Worm (Caenorhabditis elegans) whole organism, young adult: ENCODE data around the gene knl-3.

Experiments
- C06A6.2 ChIP-seq: fragments of 200-800 bp; sonication (Bioruptor generic); conservative IDR thresholded peaks from 2 replicates; pipeline ENCODE4 v1.3.6; 2022; ENCODE audit warnings: missing genetic modification characterization, missing compliant biosample characterization
- C17E4.6 ChIP-seq: fragments of 200-800 bp; sonication (Bioruptor generic); IDR thresholded peaks from 2 replicates; pipeline ENCODE4 v1.3.6; 2022; ENCODE audit warnings: missing genetic modification reagents, missing genetic modification characterization, missing compliant biosample characterization
- D2030.7 ChIP-seq: fragments of 200-800 bp; sonication (Bioruptor generic); IDR thresholded peaks from 2 replicates; pipeline ENCODE4 v1.3.6; 2022; ENCODE audit warnings: missing genetic modification reagents, missing genetic modification characterization, missing compliant biosample characterization
- F23B12.7 ChIP-seq: sonication (generic microtip); optimal IDR thresholded peaks from 2 replicates; lab custom pipeline; 2017; ENCODE audit warnings: missing genetic modification characterization, mild to moderate bottlenecking, missing compliant biosample characterization, antibody characterized with exemption, moderate library complexity; ENCODE audit not compliant: insufficient read depth
- F33H1.4 ChIP-seq: fragments of 200-800 bp; sonication (Bioruptor generic); IDR thresholded peaks from 2 replicates; pipeline ENCODE4 v1.3.6; 2022; ENCODE audit warnings: missing genetic modification reagents, missing genetic modification characterization, missing compliant biosample characterization
- F55B11.4 ChIP-seq: sonication (generic microtip); optimal IDR thresholded peaks from 2 replicates; lab custom pipeline; 2016; ENCODE audit warnings: missing compliant biosample characterization, missing genetic modification characterization, borderline replicate concordance; ENCODE audit not compliant: insufficient read depth
- F57A8.1 ChIP-seq: fragments of 200-800 bp; sonication (Bioruptor generic); optimal IDR thresholded peaks from 2 replicates; lab custom pipeline; 2018; ENCODE audit warnings: mild to moderate bottlenecking, missing genetic modification characterization, moderate library complexity, missing compliant biosample characterization
- K11D2.4 ChIP-seq: fragments of 200-800 bp; sonication (Bioruptor generic); IDR thresholded peaks from 2 replicates; pipeline ENCODE4 v1.3.6; 2022; ENCODE audit warnings: missing genetic modification reagents, missing genetic modification characterization, missing compliant biosample characterization
- K12H6.12 ChIP-seq: fragments of 200-800 bp; sonication (Bioruptor generic); optimal IDR thresholded peaks from 2 replicates; lab custom pipeline; 2018; ENCODE audit warnings: mild to moderate bottlenecking, missing genetic modification characterization, missing compliant biosample characterization
- T07F8.4 ChIP-seq: sonication (generic microtip); optimal IDR thresholded peaks from 2 replicates; lab custom pipeline; 2016; ENCODE audit warnings: mild to moderate bottlenecking, missing genetic modification characterization, moderate library complexity, missing compliant biosample characterization
- Y53F4B.3 ChIP-seq: fragments of 200-800 bp; sonication (Bioruptor generic); IDR thresholded peaks from 2 replicates; pipeline ENCODE4 v1.3.6; 2022; ENCODE audit warnings: missing genetic modification reagents, missing genetic modification characterization, missing compliant biosample characterization
- Y53G8AR.9 ChIP-seq: fragments of 200-800 bp; sonication (Bioruptor generic); conservative IDR thresholded peaks from 2 replicates; pipeline ENCODE4 v1.3.6; 2022; ENCODE audit warnings: missing genetic modification reagents, missing genetic modification characterization, missing compliant biosample characterization
- Y67H2A.10 ChIP-seq: fragments of 200-800 bp; sonication (Bioruptor generic); conservative IDR thresholded peaks from 2 replicates; pipeline ENCODE4 v1.3.6; 2022; ENCODE audit warnings: missing genetic modification reagents, missing genetic modification characterization, missing compliant biosample characterization
- aptf-3 ChIP-seq: fragments of 200-800 bp; sonication (Bioruptor generic); IDR thresholded peaks from 2 replicates; pipeline ENCODE4 v1.3.6; 2022; ENCODE audit warnings: missing genetic modification characterization, missing compliant biosample characterization
- atf-7 ChIP-seq: sonication (generic microtip); optimal IDR thresholded peaks from 2 replicates; lab custom pipeline; 2017; ENCODE audit warnings: mild to moderate bottlenecking, missing genetic modification characterization, missing compliant biosample characterization
- athp-1 ChIP-seq: sonication (generic microtip); optimal IDR thresholded peaks from 2 replicates; lab custom pipeline; 2017; ENCODE audit warnings: mild to moderate bottlenecking, missing genetic modification characterization, missing compliant biosample characterization
- attf-3 ChIP-seq: fragments of 200-800 bp; sonication (Bioruptor generic); conservative IDR thresholded peaks from 2 replicates; pipeline ENCODE4 v1.3.6; 2022; ENCODE audit warnings: missing genetic modification reagents, missing genetic modification characterization, missing compliant biosample characterization
- ceh-27 ChIP-seq: fragments of 200-800 bp; sonication (Bioruptor generic); optimal IDR thresholded peaks from 2 replicates; lab custom pipeline; 2018; ENCODE audit warnings: mild to moderate bottlenecking, missing genetic modification characterization, moderate library complexity, missing compliant biosample characterization
- ceh-58 ChIP-seq: fragments of 200-800 bp; sonication (Bioruptor generic); IDR thresholded peaks from 2 replicates; pipeline ENCODE4 v1.3.6; 2022; ENCODE audit warnings: missing genetic modification characterization, missing compliant biosample characterization
- die-1 ChIP-seq: sonication (generic microtip); optimal IDR thresholded peaks from 2 replicates; lab custom pipeline; 2016; ENCODE audit warnings: missing genotype, mild to moderate bottlenecking, missing genetic modification characterization, missing compliant biosample characterization
- dpff-1 ChIP-seq: sonication (generic microtip); optimal IDR thresholded peaks from 2 replicates; lab custom pipeline; 2017; ENCODE audit warnings: mild to moderate bottlenecking, missing genetic modification characterization, missing compliant biosample characterization
- egl-44 ChIP-seq: fragments of 200-800 bp; sonication (Bioruptor generic); IDR thresholded peaks from 2 replicates; pipeline ENCODE4 v1.3.6; 2022; ENCODE audit warnings: missing genetic modification reagents, missing genetic modification characterization, missing compliant biosample characterization
- fkh-3 ChIP-seq: sonication (generic microtip); optimal IDR thresholded peaks from 2 replicates; lab custom pipeline; 2016; ENCODE audit warnings: mild to moderate bottlenecking, missing genetic modification characterization, missing compliant biosample characterization
- hmg-1.2 ChIP-seq: fragments of 200-800 bp; sonication (Bioruptor generic); IDR thresholded peaks from 2 replicates; pipeline ENCODE4 v1.3.6; 2022; ENCODE audit warnings: missing genetic modification reagents, missing genetic modification characterization, missing compliant biosample characterization
- hmg-20 ChIP-seq: fragments of 200-800 bp; sonication (Bioruptor generic); IDR thresholded peaks from 2 replicates; pipeline ENCODE4 v1.3.6; 2022; ENCODE audit warnings: missing genetic modification reagents, missing genetic modification characterization, missing compliant biosample characterization
- hrde-1 ChIP-seq: sonication (generic microtip); optimal IDR thresholded peaks from 2 replicates; lab custom pipeline; 2016; ENCODE audit warnings: missing genetic modification characterization, mild to moderate bottlenecking, missing compliant biosample characterization, moderate library complexity, missing genotype, missing genetic modification reagents, borderline replicate concordance
- let-607 ChIP-seq, 2 experiments: fragments of 200-800 bp in 1 of 2; sonication (Bioruptor generic) in 1 of 2; sonication (generic microtip) in 1 of 2; optimal IDR thresholded peaks; 2 replicates each; lab custom pipeline; 2016 to 2018; ENCODE audit warnings: mild to moderate bottlenecking in 2 of 2, missing compliant biosample characterization in 2 of 2, missing genetic modification characterization in 2 of 2, moderate library complexity in 2 of 2, missing genotype in 1 of 2
- lin-26 ChIP-seq: fragments of 200-800 bp; sonication (Bioruptor generic); IDR thresholded peaks from 2 replicates; pipeline ENCODE4 v1.3.6; 2022; ENCODE audit warnings: missing genetic modification reagents, missing genetic modification characterization, missing compliant biosample characterization
- lin-40 ChIP-seq: sonication (generic microtip); optimal IDR thresholded peaks from 2 replicates; lab custom pipeline; 2016; ENCODE audit warnings: missing genetic modification characterization, mild to moderate bottlenecking, missing compliant biosample characterization, missing genotype, missing genetic modification reagents
- lin-54 ChIP-seq: fragments of 200-800 bp; sonication (Bioruptor generic); optimal IDR thresholded peaks from 2 replicates; lab custom pipeline; 2018; ENCODE audit warnings: mild to moderate bottlenecking, missing genetic modification characterization, missing compliant biosample characterization
- lsl-1 ChIP-seq: fragments of 200-800 bp; sonication (Bioruptor generic); optimal IDR thresholded peaks from 2 replicates; lab custom pipeline; 2018; ENCODE audit warnings: mild to moderate bottlenecking, missing genetic modification characterization, moderate library complexity, missing compliant biosample characterization
- nfya-2 ChIP-seq: fragments of 200-800 bp; sonication (Bioruptor generic); IDR thresholded peaks from 2 replicates; pipeline ENCODE4 v1.3.6; 2022; ENCODE audit warnings: missing genetic modification reagents, missing genetic modification characterization, missing compliant biosample characterization
- nhr-179 ChIP-seq: sonication (generic microtip); optimal IDR thresholded peaks from 2 replicates; lab custom pipeline; 2016; ENCODE audit warnings: mild to moderate bottlenecking, missing genetic modification characterization, missing compliant biosample characterization
- nhr-27 ChIP-seq: fragments of 200-800 bp; sonication (Bioruptor generic); optimal IDR thresholded peaks from 2 replicates; lab custom pipeline; 2018; ENCODE audit warnings: mild to moderate bottlenecking, missing genetic modification characterization, moderate library complexity, missing compliant biosample characterization
- nhr-80 ChIP-seq: sonication (generic microtip); optimal IDR thresholded peaks from 2 replicates; lab custom pipeline; 2016; ENCODE audit warnings: missing genetic modification characterization, missing compliant biosample characterization
- pha-4 ChIP-seq: fragments of 150-350 bp; sonication (generic microtip); optimal IDR thresholded peaks from 2 replicates; lab custom pipeline; 2014; ENCODE audit warnings: missing biosample characterization, missing genetic modification reagents, missing genetic modification characterization
- rec-8 ChIP-seq, 2 experiments: sonication (generic microtip); optimal IDR thresholded peaks; 2 replicates each; lab custom pipeline; 2016; ENCODE audit warnings: mild to moderate bottlenecking in 2 of 2, missing genetic modification characterization in 2 of 2, missing genetic modification reagents in 2 of 2, missing genotype in 2 of 2, missing biosample characterization in 1 of 2, missing compliant biosample characterization in 1 of 2, moderate library complexity in 1 of 2
- snpc-1.1 ChIP-seq: sonication (generic microtip); optimal IDR thresholded peaks from 2 replicates; lab custom pipeline; 2017; ENCODE audit warnings: missing genetic modification characterization, mild to moderate bottlenecking, missing compliant biosample characterization, antibody characterized with exemption, moderate library complexity, missing genotype, missing genetic modification reagents; ENCODE audit not compliant: insufficient read depth
- snpc-1.3 ChIP-seq: sonication (generic microtip); optimal IDR thresholded peaks from 2 replicates; lab custom pipeline; 2017; ENCODE audit warnings: missing genetic modification characterization, mild to moderate bottlenecking, missing compliant biosample characterization, antibody characterized with exemption, moderate library complexity, missing genotype, missing genetic modification reagents; ENCODE audit not compliant: insufficient read depth
- snpc-3.4 ChIP-seq: sonication (generic microtip); optimal IDR thresholded peaks from 2 replicates; lab custom pipeline; 2017; ENCODE audit warnings: missing genetic modification characterization, mild to moderate bottlenecking, missing compliant biosample characterization, antibody characterized with exemption, moderate library complexity, missing genotype, missing genetic modification reagents
- snpc-4 ChIP-seq, 5 experiments: fragments of 150-350 bp in 1 of 5; sonication (generic microtip) in 4 of 5; optimal IDR thresholded peaks; 2 replicates each; lab custom pipeline; 2014 to 2018; ENCODE audit warnings: missing genetic modification characterization in 5 of 5, missing biosample characterization in 3 of 5, antibody characterized with exemption in 2 of 5, mild to moderate bottlenecking in 2 of 5, missing compliant biosample characterization in 2 of 5, missing genotype in 2 of 5, moderate library complexity in 2 of 5, missing genetic modification reagents in 1 of 5
- somi-1 ChIP-seq: fragments of 200-800 bp; sonication (Bioruptor generic); optimal IDR thresholded peaks from 2 replicates; lab custom pipeline; 2018; ENCODE audit warnings: mild to moderate bottlenecking, missing genetic modification characterization, missing compliant biosample characterization
- sptf-2 ChIP-seq: fragments of 200-800 bp; sonication (Bioruptor generic); optimal IDR thresholded peaks from 2 replicates; lab custom pipeline; 2018; ENCODE audit warnings: mild to moderate bottlenecking, missing genetic modification characterization, missing compliant biosample characterization
- zfh-2 ChIP-seq: fragments of 200-800 bp; sonication (Bioruptor generic); conservative IDR thresholded peaks from 2 replicates; pipeline ENCODE4 v1.3.6; 2022; ENCODE audit warnings: missing genetic modification reagents, missing genetic modification characterization, missing compliant biosample characterization
- zim-3 ChIP-seq: sonication (generic microtip); optimal IDR thresholded peaks from 2 replicates; lab custom pipeline; 2017; ENCODE audit warnings: mild to moderate bottlenecking, missing genetic modification characterization, moderate library complexity, missing compliant biosample characterization
- ztf-18 ChIP-seq: sonication (generic microtip); optimal IDR thresholded peaks from 2 replicates; lab custom pipeline; 2016; ENCODE audit warnings: missing genotype, mild to moderate bottlenecking, missing genetic modification characterization, missing compliant biosample characterization

knl-3 gene

ce11 chrV:1870515-1870940, 1.5 kb downstream of the knl-3 start:
- TF ChIP-seq atf-7 (tag; lab: Kevin White, UChicago) (no peak), Y67H2A.10 (GFP tag; lab: Robert Waterston, UW) (peak; percentile 33; the same call in 1 of the 2 replicates), let-607 (tag; optimal IDR thresholded peaks at IDR 0.05; lab: Kevin White, UChicago) (no peak), rec-8 (tag; optimal IDR thresholded peaks at IDR 0.05; lab: Kevin White, UChicago) (no peak), dpff-1 (no peak), somi-1 (GFP tag; lab: Kevin White, UChicago) (no peak), snpc-3.4 (tag; lab: Kevin White, UChicago) (no peak), sptf-2 (GFP tag; lab: Kevin White, UChicago) (peak; percentile 34), F33H1.4 (GFP tag; lab: Robert Waterston, UW) (peak; percentile 74), zim-3 (no peak), lsl-1 (GFP tag; lab: Kevin White, UChicago) (peak; percentile 79), hmg-1.2 (GFP tag; lab: Robert Waterston, UW) (peak; percentile 12), ceh-58 (GFP tag; lab: Robert Waterston, UW) (no peak), C17E4.6 (peak; percentile 63; the same call in 1 of the 2 replicates), lin-26 (GFP tag; lab: Robert Waterston, UW) (no peak), snpc-1.3 (tag; lab: Kevin White, UChicago) (no peak), F23B12.7 (no peak), nhr-179 (no peak), Y53G8AR.9 (GFP tag; lab: Robert Waterston, UW) (peak; percentile 67; the same call in 1 of the 2 replicates), athp-1 (tag; lab: Kevin White, UChicago) (no peak), attf-3 (no peak), lin-40 (tag; lab: Kevin White, UChicago) (no peak), nfya-2 (GFP tag; lab: Robert Waterston, UW) (no peak), D2030.7 (GFP tag; lab: Robert Waterston, UW) (peak; percentile 82), die-1 (tag; lab: Kevin White, UChicago) (no peak), nhr-80 (tag; lab: Kevin White, UChicago) (no peak), hmg-20 (GFP tag; lab: Robert Waterston, UW) (no peak), aptf-3 (0 out of 2 replicates have a peak, but pooled peaks have one; percentile 54), K12H6.12 (tag; lab: Kevin White, UChicago) (no peak), K11D2.4 (GFP tag; lab: Robert Waterston, UW) (no peak), hrde-1 (peak; percentile 11), ztf-18 (tag; lab: Kevin White, UChicago) (peak; percentile 86), egl-44 (GFP tag; lab: Robert Waterston, UW) (no peak), nhr-27 (tag; lab: Kevin White, UChicago) (no peak), Y53F4B.3 (GFP tag; lab: Robert Waterston, UW) (no peak), F57A8.1 (no peak), snpc-1.1 (tag; lab: Kevin White, UChicago) (no peak), ceh-27 (GFP tag; lab: Kevin White, UChicago) (no peak), F55B11.4 (tag; lab: Kevin White, UChicago) (no peak), fkh-3 (no peak), lin-54 (GFP tag; lab: Kevin White, UChicago) (peak; percentile 38), snpc-4 (GFP tag; optimal IDR thresholded peaks at IDR 0.05; lab: Kevin White, UChicago) (no peak), snpc-4 (tag; optimal IDR thresholded peaks at IDR 0.05; lab: Kevin White, UChicago) (peak in 2 of 4 experiments; percentile 2 to 9), C06A6.2 (GFP tag; lab: Robert Waterston, UW) (no peak), pha-4 (tag; lab: Kevin White, UChicago) (no peak), T07F8.4 (tag; lab: Kevin White, UChicago) (no peak), zfh-2 (no peak)
